Worm (Caenorhabditis elegans) whole organism, L1 larva: ENCODE results near the gene C53A5.17.

Source experiments
- F16B12.6 ChIP-seq: fragments of 150-350 bp; optimal IDR thresholded peaks from 2 replicates; lab custom pipeline; 2014; ENCODE audit warnings: missing biosample characterization, missing genetic modification characterization
- alr-1 ChIP-seq: fragments of 200-800 bp; sonication (Bioruptor generic); optimal IDR thresholded peaks from 2 replicates; lab custom pipeline; 2018; ENCODE audit warnings: borderline replicate concordance, mild to moderate bottlenecking, missing genetic modification characterization, missing compliant biosample characterization
- ama-1 ChIP-seq: fragments of 150-350 bp; optimal IDR thresholded peaks from 2 replicates; lab custom pipeline; 2014
- ets-5 ChIP-seq: fragments of 200-800 bp; sonication (Bioruptor generic); IDR thresholded peaks from 2 replicates; pipeline ENCODE4 v1.3.6; 2022; ENCODE audit warnings: missing genetic modification characterization, missing compliant biosample characterization
- fos-1 ChIP-seq: fragments of 150-350 bp; optimal IDR thresholded peaks from 2 replicates; lab custom pipeline; 2014; ENCODE audit warnings: missing biosample characterization, missing genetic modification characterization
- lin-13 ChIP-seq: fragments of 150-350 bp; optimal IDR thresholded peaks from 2 replicates; lab custom pipeline; 2014; ENCODE audit warnings: missing biosample characterization, missing genetic modification reagents, missing genetic modification characterization
- lin-39 ChIP-seq: fragments of 150-350 bp; optimal IDR thresholded peaks from 2 replicates; lab custom pipeline; 2014; ENCODE audit warnings: missing biosample characterization, missing genetic modification reagents, missing genetic modification characterization
- nhr-12 ChIP-seq: sonication (generic microtip); optimal IDR thresholded peaks from 2 replicates; lab custom pipeline; 2017; ENCODE audit warnings: missing biosample characterization, missing genetic modification characterization
- nhr-77 ChIP-seq: fragments of 150-350 bp; optimal IDR thresholded peaks from 2 replicates; lab custom pipeline; 2014; ENCODE audit warnings: missing biosample characterization, missing genetic modification characterization
- rnt-1 ChIP-seq: sonication (generic microtip); optimal IDR thresholded peaks from 2 replicates; lab custom pipeline; 2016; ENCODE audit warnings: mild to moderate bottlenecking, missing genetic modification characterization, moderate library complexity, missing compliant biosample characterization
- snpc-4 ChIP-seq: fragments of 150-350 bp; optimal IDR thresholded peaks from 2 replicates; lab custom pipeline; 2014; ENCODE audit warnings: missing biosample characterization, missing genetic modification characterization
- unc-130 ChIP-seq: fragments of 150-350 bp; optimal IDR thresholded peaks from 2 replicates; lab custom pipeline; 2017; ENCODE audit warnings: missing biosample characterization, missing genetic modification characterization, inconsistent platforms
- unc-62 ChIP-seq: fragments of 150-350 bp; optimal IDR thresholded peaks from 2 replicates; lab custom pipeline; 2014; ENCODE audit warnings: missing biosample characterization, missing genetic modification reagents, missing genetic modification characterization
- vab-15 ChIP-seq: sonication (generic microtip); optimal IDR thresholded peaks from 2 replicates; lab custom pipeline; 2017; ENCODE audit warnings: missing genotype, mild to moderate bottlenecking, missing genetic modification characterization, missing compliant biosample characterization

- no peak for TF ChIP-seq F16B12.6 (tag; lab: Kevin White, UChicago)
- TF ChIP-seq ets-5 = no peak
- no peak for TF ChIP-seq unc-130 (tag; lab: Kevin White, UChicago)
- TF ChIP-seq ama-1 = no peak
- no peak for TF ChIP-seq nhr-12 (tag; lab: Kevin White, UChicago)
- TF ChIP-seq rnt-1 (tag; lab: Kevin White, UChicago) = no peak
- TF ChIP-seq alr-1 = no peak
- no peak for TF ChIP-seq lin-39 (tag; lab: Kevin White, UChicago)
- TF ChIP-seq unc-62 = no peak
- TF ChIP-seq fos-1 (tag; lab: Kevin White, UChicago) = no peak
- no peak for TF ChIP-seq snpc-4 (tag; lab: Kevin White, UChicago)
- TF ChIP-seq lin-13 (GFP tag; lab: Kevin White, UChicago) = no peak
- no peak for TF ChIP-seq nhr-77 (tag; lab: Kevin White, UChicago)
- no peak for TF ChIP-seq vab-15 (tag; lab: Kevin White, UChicago)
These were observed 27.2 kb downstream of the C53A5.17 start for ce11 chrV:14493665-14494064.
